Worm (Caenorhabditis elegans) whole organism, early embryonic: ENCODE results near the gene srbc-8.
"Not testable (repeated sequence)": the region's sequence is repeated elsewhere in the genome, so short reads cannot be mapped to it uniquely, and the experiment has no call there.

ENCODE experiments used
- ama-1 ChIP-seq: fragments of 150-350 bp; optimal IDR thresholded peaks from 2 replicates; lab custom pipeline; 2014
- ceh-36 ChIP-seq: sonication (generic microtip); optimal IDR thresholded peaks from 2 replicates; lab custom pipeline; 2016; ENCODE audit warnings: missing genetic modification characterization, inconsistent platforms, missing compliant biosample characterization
- ets-7 ChIP-seq: sonication (generic microtip); optimal IDR thresholded peaks from 2 replicates; lab custom pipeline; 2016; ENCODE audit warnings: missing genotype, missing genetic modification characterization, missing compliant biosample characterization
- flt-1 ChIP-seq: fragments of 200-800 bp; sonication (Bioruptor generic); IDR thresholded peaks from 2 replicates; pipeline ENCODE4 v1.3.6; 2022; ENCODE audit warnings: missing genetic modification characterization, missing compliant biosample characterization
- sea-1 ChIP-seq: fragments of 200-800 bp; sonication (Bioruptor generic); conservative IDR thresholded peaks from 2 replicates; pipeline ENCODE4 v1.3.6; 2022; ENCODE audit warnings: missing genetic modification characterization, missing compliant biosample characterization

ce11 chrV:7444331-7444730 lies 40.6 kb downstream of the srbc-8 start, which contains the start of gene nhr-141:
- not testable (repeated sequence) for TF ChIP-seq flt-1 (GFP tag; lab: Robert Waterston, UW); ceh-36 (tag; lab: Kevin White, UChicago); sea-1 (GFP tag; lab: Robert Waterston, UW); ama-1 (lab: Kevin White, UChicago); ets-7
